Worm (Caenorhabditis elegans) whole organism, L4/young adult: Measurements from ENCODE around the gene col-76.

Experiments
- dao-5 ChIP-seq: sonication (generic microtip); optimal IDR thresholded peaks from 2 replicates; lab custom pipeline; 2016; ENCODE audit warnings: missing genotype, missing genetic modification characterization, moderate library complexity, missing compliant biosample characterization
- him-1 ChIP-seq: sonication (generic microtip); optimal IDR thresholded peaks from 2 replicates; lab custom pipeline; 2016; ENCODE audit warnings: missing genotype, missing genetic modification reagents, missing genetic modification characterization, missing compliant biosample characterization

DNA sequence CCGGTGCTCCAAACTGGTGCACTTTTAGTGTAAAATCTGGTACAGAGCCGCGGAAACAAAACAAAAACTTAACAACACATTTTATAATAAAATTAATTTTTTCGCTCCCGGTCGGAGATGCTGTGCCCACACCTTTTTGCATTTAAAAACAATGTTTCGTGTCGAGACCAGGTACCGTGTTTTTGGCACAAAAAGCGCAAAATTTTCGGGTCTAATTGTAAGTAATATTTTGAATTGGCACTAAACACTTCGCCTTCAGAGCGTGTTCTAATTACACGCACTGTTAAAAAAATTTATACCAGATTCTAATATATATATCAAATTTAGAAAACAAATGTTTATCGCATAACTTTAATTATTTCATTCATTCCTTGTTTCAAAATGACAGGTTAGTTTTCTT, 22.7 kb upstream of the col-76 start, which contains the start of gene dylt-3:
- no peak for TF ChIP-seq dao-5
- no peak for TF ChIP-seq him-1 (tag; lab: Kevin White, UChicago)
